Worm (Caenorhabditis elegans): ENCODE measurements around the gene T01C8.3.

DNA sequence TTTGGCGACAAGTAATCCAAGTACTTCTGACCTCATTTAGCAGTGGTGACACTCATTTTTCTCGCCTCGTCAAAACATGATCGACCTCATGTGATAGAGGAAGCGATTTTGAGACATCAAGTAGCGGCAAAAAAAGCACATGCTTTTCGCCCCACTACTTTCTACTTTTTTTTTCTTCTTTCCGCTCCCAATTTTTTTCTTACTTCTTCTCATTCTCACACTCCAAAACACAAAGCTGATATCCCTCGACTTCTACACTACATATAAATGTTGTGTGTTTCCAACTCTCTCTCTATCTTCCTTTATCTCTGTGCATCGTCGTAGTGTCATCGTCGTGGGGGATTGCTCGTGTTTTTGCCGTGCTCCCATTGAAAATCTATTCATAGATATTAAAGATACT, 50.8 kb downstream of the T01C8.3 start:
- TF ChIP-seq ZK546.5 (tag; optimal IDR thresholded peaks at IDR 0.05) (no peak), ztf-1 (GFP tag; conservative IDR thresholded peaks at IDR 0.05) (no peak)
